Worm (Caenorhabditis elegans) whole organism, midembryonic: ENCODE data around the gene cest-13.

Experiments
- T22C8.4 ChIP-seq: fragments of 200-800 bp; sonication (Bioruptor generic); IDR thresholded peaks from 2 replicates; pipeline ENCODE4 v1.3.6; 2022; ENCODE audit warnings: missing genetic modification characterization, missing compliant biosample characterization
- cog-1 ChIP-seq: sonication (generic microtip); optimal IDR thresholded peaks from 2 replicates; lab custom pipeline; 2016; ENCODE audit warnings: missing genetic modification characterization, missing compliant biosample characterization
- flt-1 ChIP-seq: fragments of 200-800 bp; sonication (Bioruptor generic); IDR thresholded peaks from 2 replicates; pipeline ENCODE4 v1.3.6; 2022; ENCODE audit warnings: missing genetic modification characterization, missing compliant biosample characterization
- med-1 ChIP-seq: sonication (generic microtip); optimal IDR thresholded peaks from 2 replicates; lab custom pipeline; 2017; ENCODE audit warnings: missing genetic modification characterization, mild to moderate bottlenecking, missing compliant biosample characterization, antibody characterized with exemption, missing genetic modification reagents; ENCODE audit not compliant: insufficient read depth
- ref-1 ChIP-seq: fragments of 200-800 bp; sonication (Bioruptor generic); conservative IDR thresholded peaks from 2 replicates; pipeline ENCODE4 v1.3.6; 2022; ENCODE audit warnings: missing genetic modification reagents, missing genetic modification characterization, missing compliant biosample characterization
- tab-1 ChIP-seq: fragments of 200-800 bp; sonication (Bioruptor generic); IDR thresholded peaks from 2 replicates; pipeline ENCODE4 v1.3.6; 2022; ENCODE audit warnings: missing genetic modification characterization, missing compliant biosample characterization
- ztf-23 ChIP-seq: fragments of 200-800 bp; sonication (Bioruptor generic); IDR thresholded peaks from 2 replicates; pipeline ENCODE4 v1.3.6; 2022; ENCODE audit warnings: missing genetic modification reagents, missing genetic modification characterization, missing compliant biosample characterization
- ztf-29 ChIP-seq: fragments of 200-800 bp; sonication (Bioruptor generic); IDR thresholded peaks from 2 replicates; pipeline ENCODE4 v1.3.6; 2022; ENCODE audit warnings: missing genetic modification reagents, missing genetic modification characterization, missing compliant biosample characterization

ce11 chrX:13730209-13730975 is 29.6 kb upstream of the cest-13 start:
- TF ChIP-seq flt-1 (GFP tag; lab: Robert Waterston, UW) = no peak
- no peak for TF ChIP-seq med-1 (GFP tag; lab: Kevin White, UChicago)
- no peak for TF ChIP-seq cog-1
- TF ChIP-seq T22C8.4 (GFP tag; lab: Robert Waterston, UW) = 0 out of 2 replicates have a peak, but pooled peaks have one; percentile 13
- TF ChIP-seq ztf-23 (GFP tag; lab: Robert Waterston, UW) = peak; percentile 75
- TF ChIP-seq ztf-29 = 0 out of 2 replicates have a peak, but pooled peaks have one; percentile 27
- TF ChIP-seq tab-1 (GFP tag; lab: Robert Waterston, UW) = peak; percentile 68; the same call in 1 of the 2 replicates
- peak; percentile 65 for TF ChIP-seq ref-1 (GFP tag; lab: Robert Waterston, UW)
